Fruit fly (Drosophila melanogaster) whole organism, prepupa: Measurements from ENCODE around the gene CG15912.
A peak's percentile ranks its signal among the peaks of the same experiment; 100 is the strongest.

Source experiments
- Blimp-1 ChIP-seq: fragments of 200-800 bp; sonication (Bioruptor generic); optimal IDR thresholded peaks from 3 replicates; lab custom pipeline; 2017; ENCODE audit warnings: missing biosample characterization, missing genetic modification characterization, mild to moderate bottlenecking, moderate library complexity, missing genetic modification reagents
- CG10669 ChIP-seq: fragments of 200-800 bp; sonication (Bioruptor generic); optimal IDR thresholded peaks from 3 replicates; lab custom pipeline; 2018; ENCODE audit warnings: missing biosample characterization, mild to moderate bottlenecking, missing genetic modification characterization, moderate library complexity
- CG11762 ChIP-seq: fragments of 200-800 bp; sonication (Bioruptor generic); optimal IDR thresholded peaks from 3 replicates; lab custom pipeline; 2016; ENCODE audit warnings: missing biosample characterization, missing genetic modification characterization; ENCODE audit not compliant: insufficient read depth
- CG11902 ChIP-seq: fragments of 200-800 bp; sonication (Bioruptor generic); optimal IDR thresholded peaks from 3 replicates; lab custom pipeline; 2016; ENCODE audit warnings: missing biosample characterization, missing genetic modification characterization
- CG15336 ChIP-seq: fragments of 200-800 bp; sonication (Bioruptor generic); IDR thresholded peaks from 2 replicates; pipeline ENCODE4 v1.3.6; 2022; ENCODE audit warnings: missing biosample characterization, missing genetic modification characterization
- CG1621 ChIP-seq: fragments of 200-800 bp; sonication (Bioruptor generic); optimal IDR thresholded peaks from 3 replicates; lab custom pipeline; 2018; ENCODE audit warnings: missing biosample characterization, mild to moderate bottlenecking, missing genetic modification characterization
- CG16779 ChIP-seq: fragments of 200-800 bp; sonication (Bioruptor generic); optimal IDR thresholded peaks from 3 replicates; lab custom pipeline; 2017; ENCODE audit warnings: missing biosample characterization, mild to moderate bottlenecking, missing genetic modification characterization
- CG3032 ChIP-seq: fragments of 200-800 bp; optimal IDR thresholded peaks from 2 replicates; lab custom pipeline; 2019; ENCODE audit warnings: missing biosample characterization, mild to moderate bottlenecking, missing genetic modification characterization, moderate library complexity
- CG32006 ChIP-seq: fragments of 200-800 bp; sonication (Bioruptor generic); optimal IDR thresholded peaks from 3 replicates; lab custom pipeline; 2017; ENCODE audit warnings: missing biosample characterization, mild to moderate bottlenecking, missing genetic modification characterization
- CG3919 ChIP-seq: fragments of 200-800 bp; sonication (Bioruptor generic); optimal IDR thresholded peaks from 3 replicates; lab custom pipeline; 2016; ENCODE audit warnings: missing biosample characterization, missing genetic modification characterization
- CG4318 ChIP-seq: fragments of 200-800 bp; sonication (Bioruptor generic); optimal IDR thresholded peaks from 3 replicates; lab custom pipeline; 2017; ENCODE audit warnings: missing biosample characterization, mild to moderate bottlenecking, missing genetic modification characterization
- CG6163 ChIP-seq: fragments of 200-800 bp; sonication (Bioruptor generic); IDR thresholded peaks from 3 replicates; pipeline ENCODE4 v1.3.6; 2022; ENCODE audit warnings: missing biosample characterization, missing genetic modification characterization
- CG6792 ChIP-seq: fragments of 200-800 bp; sonication (Bioruptor generic); optimal IDR thresholded peaks from 3 replicates; lab custom pipeline; 2016; ENCODE audit warnings: missing biosample characterization, missing genetic modification characterization
- CG6808 ChIP-seq: fragments of 200-800 bp; sonication (Bioruptor generic); optimal IDR thresholded peaks from 3 replicates; lab custom pipeline; 2017; ENCODE audit warnings: missing biosample characterization, missing genetic modification characterization, mild to moderate bottlenecking, moderate library complexity, missing genetic modification reagents
- CG6854 ChIP-seq: fragments of 200-800 bp; sonication (Bioruptor generic); optimal IDR thresholded peaks from 2 replicates; lab custom pipeline; 2017; ENCODE audit warnings: missing biosample characterization, mild to moderate bottlenecking, missing genetic modification characterization
- CG7368 ChIP-seq: fragments of 200-800 bp; sonication (Bioruptor generic); optimal IDR thresholded peaks from 3 replicates; lab custom pipeline; 2016; ENCODE audit warnings: missing biosample characterization, missing genetic modification characterization
- CG8119 ChIP-seq: fragments of 200-800 bp; sonication (Bioruptor generic); IDR thresholded peaks from 3 replicates; pipeline ENCODE4 v1.3.6; 2022; ENCODE audit warnings: missing biosample characterization, missing genetic modification characterization
- CG8319 ChIP-seq: fragments of 200-800 bp; sonication (Bioruptor generic); optimal IDR thresholded peaks from 3 replicates; lab custom pipeline; 2016; ENCODE audit warnings: missing biosample characterization, missing genetic modification characterization
- CG8632 ChIP-seq: fragments of 200-800 bp; sonication (Bioruptor generic); optimal IDR thresholded peaks from 3 replicates; lab custom pipeline; 2016; ENCODE audit warnings: missing biosample characterization, missing genetic modification characterization
- CG9139 ChIP-seq: fragments of 200-800 bp; sonication (Bioruptor generic); optimal IDR thresholded peaks from 3 replicates; lab custom pipeline; 2017; ENCODE audit warnings: missing biosample characterization, mild to moderate bottlenecking, missing genetic modification characterization
- Eip75B ChIP-seq: fragments of 200-800 bp; sonication (Bioruptor generic); optimal IDR thresholded peaks from 3 replicates; lab custom pipeline; 2016; ENCODE audit warnings: missing biosample characterization, missing genetic modification characterization
- Eip78C ChIP-seq: fragments of 200-800 bp; sonication (Bioruptor generic); peaks from one replicate; lab custom pipeline; 2016; ENCODE audit warnings: missing biosample characterization, missing genetic modification characterization
- Ets21C ChIP-seq: fragments of 200-800 bp; sonication (Bioruptor generic); optimal IDR thresholded peaks from 3 replicates; lab custom pipeline; 2016; ENCODE audit warnings: missing biosample characterization, missing genetic modification characterization
- Hr38 ChIP-seq: sonication (Bioruptor generic); optimal IDR thresholded peaks from 2 replicates; lab custom pipeline; 2016; ENCODE audit warnings: missing biosample characterization, missing genetic modification characterization
- Hr39 ChIP-seq: fragments of 200-800 bp; sonication (Bioruptor generic); optimal IDR thresholded peaks from 2 replicates; lab custom pipeline; 2016; ENCODE audit warnings: missing biosample characterization, missing genetic modification characterization
- Hr4 ChIP-seq: fragments of 200-800 bp; sonication (Bioruptor generic); optimal IDR thresholded peaks from 3 replicates; lab custom pipeline; 2016; ENCODE audit warnings: missing biosample characterization, missing genetic modification characterization
- OdsH ChIP-seq: fragments of 200-800 bp; sonication (Bioruptor generic); optimal IDR thresholded peaks from 3 replicates; lab custom pipeline; 2016; ENCODE audit warnings: missing biosample characterization, missing genetic modification characterization
- Smox ChIP-seq: fragments of 200-800 bp; sonication (Bioruptor generic); optimal IDR thresholded peaks from 3 replicates; lab custom pipeline; 2016; ENCODE audit warnings: missing biosample characterization, missing genetic modification characterization
- Sox102F ChIP-seq: fragments of 200-800 bp; sonication (Bioruptor generic); optimal IDR thresholded peaks from 2 replicates; lab custom pipeline; 2016; ENCODE audit warnings: missing biosample characterization, mild to moderate bottlenecking, missing genetic modification characterization
- Sox14 ChIP-seq: fragments of 200-800 bp; sonication (Bioruptor generic); optimal IDR thresholded peaks from 3 replicates; lab custom pipeline; 2016; ENCODE audit warnings: missing biosample characterization, missing genetic modification characterization
- Sox15 ChIP-seq: fragments of 200-800 bp; sonication (Bioruptor generic); optimal IDR thresholded peaks from 3 replicates; lab custom pipeline; 2016; ENCODE audit warnings: missing biosample characterization, missing genetic modification characterization
- acj6 ChIP-seq: fragments of 200-800 bp; sonication (Bioruptor generic); optimal IDR thresholded peaks from 3 replicates; lab custom pipeline; 2016; ENCODE audit warnings: missing biosample characterization, missing genetic modification characterization
- cyc ChIP-seq: fragments of 200-800 bp; sonication (Bioruptor generic); optimal IDR thresholded peaks from 3 replicates; lab custom pipeline; 2016; ENCODE audit warnings: missing biosample characterization, missing genetic modification characterization
- dsx ChIP-seq: fragments of 200-800 bp; optimal IDR thresholded peaks from 3 replicates; lab custom pipeline; 2019; ENCODE audit warnings: missing biosample characterization, mild to moderate bottlenecking, missing genetic modification characterization, moderate library complexity; ENCODE audit not compliant: poor library complexity, severe bottlenecking
- eg ChIP-seq: fragments of 200-800 bp; sonication (Bioruptor generic); IDR thresholded peaks from 3 replicates; pipeline ENCODE4 v1.3.6; 2022; ENCODE audit warnings: missing biosample characterization, missing genetic modification characterization
- esn ChIP-seq: fragments of 200-800 bp; sonication (Bioruptor generic); optimal IDR thresholded peaks from 2 replicates; lab custom pipeline; 2016; ENCODE audit warnings: missing biosample characterization, mild to moderate bottlenecking, missing genetic modification characterization, moderate library complexity
- fd59A ChIP-seq: fragments of 200-800 bp; sonication (Bioruptor generic); optimal IDR thresholded peaks from 2 replicates; lab custom pipeline; 2017; ENCODE audit warnings: missing biosample characterization, mild to moderate bottlenecking, missing genetic modification characterization, missing genetic modification reagents
- fd85E ChIP-seq: fragments of 200-800 bp; sonication (Bioruptor generic); optimal IDR thresholded peaks from 3 replicates; lab custom pipeline; 2016; ENCODE audit warnings: missing biosample characterization, missing genetic modification characterization
- net ChIP-seq: fragments of 200-800 bp; sonication (Bioruptor generic); optimal IDR thresholded peaks from 3 replicates; lab custom pipeline; 2016; ENCODE audit warnings: missing biosample characterization, missing genetic modification characterization
- pdm3 ChIP-seq: fragments of 200-800 bp; sonication (Bioruptor generic); optimal IDR thresholded peaks from 3 replicates; lab custom pipeline; 2016; ENCODE audit warnings: missing biosample characterization, missing genetic modification characterization
- salr ChIP-seq, 2 experiments: fragments of 200-800 bp; sonication (Bioruptor generic); optimal IDR thresholded peaks; 3 replicates each; lab custom pipeline; 2016 to 2018; ENCODE audit warnings: missing biosample characterization in 2 of 2, missing genetic modification characterization in 2 of 2, mild to moderate bottlenecking in 1 of 2
- spab ChIP-seq: fragments of 200-800 bp; sonication (Bioruptor generic); optimal IDR thresholded peaks from 2 replicates; lab custom pipeline; 2017; ENCODE audit warnings: missing biosample characterization, mild to moderate bottlenecking, missing genetic modification characterization, missing genetic modification reagents
- ss ChIP-seq, 2 experiments: fragments of 200-800 bp; sonication (Bioruptor generic); optimal IDR thresholded peaks; 2 replicates in 1 of 2; 3 replicates in 1 of 2; lab custom pipeline; 2017 to 2018; ENCODE audit warnings: mild to moderate bottlenecking in 2 of 2, missing biosample characterization in 2 of 2, missing genetic modification characterization in 2 of 2, moderate library complexity in 1 of 2
- svp ChIP-seq: fragments of 200-800 bp; sonication (Bioruptor generic); peaks from one replicate; lab custom pipeline; 2016; ENCODE audit warnings: missing biosample characterization, missing genetic modification characterization
- vri ChIP-seq: fragments of 200-800 bp; sonication (Bioruptor generic); optimal IDR thresholded peaks from 3 replicates; lab custom pipeline; 2016; ENCODE audit warnings: missing biosample characterization, mild to moderate bottlenecking, missing genetic modification characterization

Gene CG15912

DNA sequence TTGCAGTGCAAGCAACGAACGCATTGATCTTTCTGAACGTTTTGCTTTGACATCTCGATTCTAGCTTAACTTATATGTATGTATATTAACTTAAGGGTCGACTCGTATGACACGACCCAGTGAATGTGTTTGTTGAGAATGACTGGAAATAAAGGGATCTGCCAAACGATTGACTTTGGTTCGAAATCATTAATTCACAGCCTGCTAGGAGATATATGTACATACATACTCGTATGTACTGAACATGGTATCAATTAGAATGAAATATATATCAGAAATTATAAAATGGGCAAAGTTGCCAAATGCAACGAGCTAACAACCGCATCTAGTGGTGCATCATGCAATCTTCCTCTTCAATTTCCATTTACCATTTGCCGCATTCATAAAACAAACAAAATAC lies 23.0 kb downstream of the CG15912 start, which contains the start of gene CG12684:
Gene CG12684, minus strand, starts transcription at position 101 of the 400 bp plus-strand sequence.
- TF ChIP-seq CG8119 (GFP tag; lab: Robert Waterston, UW) (no peak), fd59A (GFP tag; lab: Kevin White, UChicago) (no peak), CG32006 (GFP tag; lab: Kevin White, UChicago) (no peak), vri (GFP tag; lab: Kevin White, UChicago) (no peak), CG11902 (GFP tag; lab: Kevin White, UChicago) (no peak), Sox15 (GFP tag; lab: Kevin White, UChicago) (no peak), CG3032 (no peak), salr (GFP tag; optimal IDR thresholded peaks at IDR 0.05; lab: Kevin White, UChicago) (no peak), svp (GFP tag; lab: Kevin White, UChicago) (no peak), net (GFP tag; lab: Kevin White, UChicago) (no peak), CG3919 (GFP tag; lab: Kevin White, UChicago) (no peak), fd85E (GFP tag; lab: Kevin White, UChicago) (no peak), Sox102F (GFP tag; lab: Kevin White, UChicago) (no peak), CG1621 (no peak), Ets21C (no peak), CG8632 (GFP tag; lab: Kevin White, UChicago) (no peak), CG6854 (no peak), CG9139 (GFP tag; lab: Kevin White, UChicago) (no peak), CG16779 (tag; lab: Kevin White, UChicago) (no peak)
- TF ChIP-seq, all 60 proteins: peak for 0

- TF ChIP-seq eg (GFP tag; lab: Robert Waterston, UW) (no peak), net (GFP tag; lab: Kevin White, UChicago) (no peak), Eip78C (GFP tag; lab: Kevin White, UChicago) (peak; percentile 32), svp (GFP tag; lab: Kevin White, UChicago) (peak; percentile 53), CG3919 (GFP tag; lab: Kevin White, UChicago) (peak; percentile 7), CG6163 (0 out of 3 replicates have a peak, but pooled peaks have one; percentile 42), spab (no peak)
Observed at dm6 chrX:4573971-4574370, 25.1 kb downstream of the CG15912 start.

- no peak for TF ChIP-seq Sox14 (GFP tag; lab: Kevin White, UChicago)
- no peak for TF ChIP-seq CG11762 (GFP tag; lab: Kevin White, UChicago)
- TF ChIP-seq vri (GFP tag; lab: Kevin White, UChicago): no peak
- peak; percentile 4 for TF ChIP-seq OdsH (GFP tag; lab: Kevin White, UChicago)
- TF ChIP-seq salr (GFP tag; optimal IDR thresholded peaks at IDR 0.05; lab: Kevin White, UChicago): no peak
- TF ChIP-seq CG10669 (GFP tag; lab: Kevin White, UChicago): no peak
- TF ChIP-seq Ets21C: no peak
- no peak for TF ChIP-seq ss (GFP tag; optimal IDR thresholded peaks at IDR 0.05; lab: Kevin White, UChicago)
- no peak for TF ChIP-seq Hr38 (GFP tag; lab: Kevin White, UChicago)
- TF ChIP-seq CG3032: no peak
- no peak for TF ChIP-seq CG4318
- TF ChIP-seq CG15336: peak; percentile 23; the same call in 1 of the 2 replicates
- TF ChIP-seq CG6792: no peak
- TF ChIP-seq CG8632 (GFP tag; lab: Kevin White, UChicago): no peak
- no peak for TF ChIP-seq CG7368 (GFP tag; lab: Kevin White, UChicago)
- TF ChIP-seq Hr4 (GFP tag; lab: Kevin White, UChicago): no peak
- no peak for TF ChIP-seq Eip75B (GFP tag; lab: Kevin White, UChicago)
- no peak for TF ChIP-seq Sox15 (GFP tag; lab: Kevin White, UChicago)
- no peak for TF ChIP-seq CG1621
- no peak for TF ChIP-seq dsx
- no peak for TF ChIP-seq Smox
- TF ChIP-seq fd85E (GFP tag; lab: Kevin White, UChicago): no peak
- no peak for TF ChIP-seq Blimp-1 (GFP tag; lab: Kevin White, UChicago)
- peak; percentile 54; the same call in 1 of the 3 replicates for TF ChIP-seq CG6163
- TF ChIP-seq Eip78C (GFP tag; lab: Kevin White, UChicago): peak; percentile 58
- TF ChIP-seq CG11902 (GFP tag; lab: Kevin White, UChicago): no peak
- TF ChIP-seq esn (GFP tag; lab: Kevin White, UChicago): peak; percentile 26
- TF ChIP-seq Hr39 (GFP tag; lab: Kevin White, UChicago): no peak
- peak; percentile 24 for TF ChIP-seq Sox102F (GFP tag; lab: Kevin White, UChicago)
- no peak for TF ChIP-seq acj6 (GFP tag; lab: Kevin White, UChicago)
- TF ChIP-seq CG8319 (GFP tag; lab: Kevin White, UChicago): no peak
- TF ChIP-seq CG6808 (GFP tag; lab: Kevin White, UChicago): no peak
- no peak for TF ChIP-seq net (GFP tag; lab: Kevin White, UChicago)
- no peak for TF ChIP-seq pdm3 (GFP tag; lab: Kevin White, UChicago)
- TF ChIP-seq cyc (GFP tag; lab: Kevin White, UChicago): peak; percentile 3
- TF ChIP-seq CG16779 (tag; lab: Kevin White, UChicago): no peak
- peak; percentile 7 for TF ChIP-seq CG3919 (GFP tag; lab: Kevin White, UChicago)
Observed at dm6 chrX:4581769-4582168, 32.9 kb downstream of the CG15912 start.
